Worm (Caenorhabditis elegans) whole organism, late embryonic: Measurements from ENCODE around the gene dop-1.

Source experiments
- K02D7.2 ChIP-seq: sonication (generic microtip); optimal IDR thresholded peaks from 2 replicates; lab custom pipeline; 2017; ENCODE audit warnings: mild to moderate bottlenecking, missing genetic modification characterization, missing compliant biosample characterization
- Y22D7AL.16 ChIP-seq: sonication (generic microtip); optimal IDR thresholded peaks from 2 replicates; lab custom pipeline; 2016; ENCODE audit warnings: missing genetic modification characterization, missing compliant biosample characterization
- ahr-1 ChIP-seq: sonication (generic microtip); optimal IDR thresholded peaks from 2 replicates; lab custom pipeline; 2016; ENCODE audit warnings: missing genetic modification characterization, missing compliant biosample characterization
- ama-1 ChIP-seq: fragments of 150-350 bp; optimal IDR thresholded peaks from 2 replicates; lab custom pipeline; 2014
- elt-4 ChIP-seq: sonication (generic microtip); optimal IDR thresholded peaks from 2 replicates; lab custom pipeline; 2016; ENCODE audit warnings: missing genetic modification characterization, missing compliant biosample characterization
- fax-1 ChIP-seq: sonication (generic microtip); optimal IDR thresholded peaks from 2 replicates; lab custom pipeline; 2016; ENCODE audit warnings: missing genotype, missing genetic modification characterization, missing compliant biosample characterization
- hlh-30 ChIP-seq: sonication (generic microtip); optimal IDR thresholded peaks from 2 replicates; lab custom pipeline; 2017; ENCODE audit warnings: antibody characterized with exemption, missing genetic modification characterization, missing compliant biosample characterization; ENCODE audit not compliant: insufficient read depth
- nhr-11 ChIP-seq: fragments of 150-350 bp; optimal IDR thresholded peaks from 2 replicates; lab custom pipeline; 2014; ENCODE audit warnings: missing biosample characterization, missing genetic modification characterization
- pat-9 ChIP-seq: fragments of 200-800 bp; sonication (Bioruptor generic); optimal IDR thresholded peaks from 2 replicates; lab custom pipeline; 2018; ENCODE audit warnings: mild to moderate bottlenecking, missing genetic modification characterization, moderate library complexity, missing compliant biosample characterization
- pha-4 ChIP-seq: fragments of 150-350 bp; optimal IDR thresholded peaks from 2 replicates; lab custom pipeline; 2018; ENCODE audit warnings: missing biosample characterization, missing genetic modification reagents, missing genetic modification characterization
- pqm-1 ChIP-seq: sonication (generic microtip); optimal IDR thresholded peaks from 2 replicates; lab custom pipeline; 2016; ENCODE audit warnings: missing genetic modification characterization, missing compliant biosample characterization

DNA sequence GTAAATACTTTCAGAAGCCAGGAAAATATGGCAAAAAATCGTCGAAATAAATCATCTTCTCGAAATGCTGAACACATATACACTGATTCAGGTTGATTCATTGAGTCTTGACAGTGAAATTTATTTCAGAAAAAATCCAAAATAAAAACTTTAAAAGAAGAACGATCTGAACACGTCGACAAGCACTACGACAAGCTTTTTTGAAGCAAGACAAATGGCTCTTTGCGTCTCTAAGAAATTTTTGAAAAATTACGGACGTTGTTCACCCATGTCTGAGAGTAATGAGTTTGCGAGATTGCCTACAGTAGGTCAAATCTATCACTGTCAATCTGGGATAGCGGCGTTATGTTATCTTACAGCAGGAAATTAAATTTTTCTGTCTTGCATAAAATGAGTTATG is 41.9 kb downstream of the dop-1 start, which contains the start of gene R160.2:
- TF ChIP-seq elt-4 (tag; lab: Kevin White, UChicago): no peak
- TF ChIP-seq hlh-30 (tag; lab: Kevin White, UChicago): no peak
- TF ChIP-seq fax-1 (tag; lab: Kevin White, UChicago): no peak
- TF ChIP-seq ahr-1 (tag; lab: Kevin White, UChicago): no peak
- TF ChIP-seq ama-1 (lab: Kevin White, UChicago): no peak
- TF ChIP-seq pha-4 (tag; lab: Kevin White, UChicago): no peak
- TF ChIP-seq K02D7.2 (tag; lab: Kevin White, UChicago): no peak
- no peak for TF ChIP-seq Y22D7AL.16 (tag; lab: Kevin White, UChicago)
- TF ChIP-seq pqm-1: no peak
- no peak for TF ChIP-seq nhr-11 (tag; lab: Kevin White, UChicago)
- TF ChIP-seq pat-9 (tag; lab: Kevin White, UChicago): no peak
